Worm (Caenorhabditis elegans) whole organism, L1 larva: Measurements from ENCODE around the gene ztf-17.

Experiments
- C16A3.4 ChIP-seq: fragments of 150-350 bp; optimal IDR thresholded peaks from 2 replicates; lab custom pipeline; 2014; ENCODE audit warnings: missing biosample characterization, missing genetic modification characterization
- Y116A8C.19 ChIP-seq: sonication (generic microtip); optimal IDR thresholded peaks from 2 replicates; lab custom pipeline; 2016; ENCODE audit warnings: missing compliant biosample characterization, missing genetic modification characterization, borderline replicate concordance
- alr-1 ChIP-seq: fragments of 200-800 bp; sonication (Bioruptor generic); optimal IDR thresholded peaks from 2 replicates; lab custom pipeline; 2018; ENCODE audit warnings: borderline replicate concordance, mild to moderate bottlenecking, missing genetic modification characterization, missing compliant biosample characterization
- ceh-8 ChIP-seq: fragments of 200-800 bp; sonication (Bioruptor generic); optimal IDR thresholded peaks from 2 replicates; lab custom pipeline; 2018; ENCODE audit warnings: mild to moderate bottlenecking, missing genetic modification characterization, moderate library complexity, missing compliant biosample characterization
- dpl-1 ChIP-seq, 3 experiments: fragments of 150-350 bp in 2 of 3; sonication (generic microtip) in 1 of 3; optimal IDR thresholded peaks; 2 replicates each; lab custom pipeline; 2014 to 2017; ENCODE audit warnings: missing biosample characterization in 3 of 3, missing genetic modification characterization in 3 of 3, missing genetic modification reagents in 3 of 3
- efl-1 ChIP-seq, 4 experiments: fragments of 150-350 bp; optimal IDR thresholded peaks in 3 of 4; peaks in 1 of 4; 1 replicate in 1 of 4; 2 replicates in 3 of 4; lab custom pipeline; 2014; ENCODE audit warnings: missing biosample characterization in 2 of 4, missing genetic modification characterization in 2 of 4, missing genetic modification reagents in 2 of 4
- egl-13 ChIP-seq: sonication (generic microtip); optimal IDR thresholded peaks from 2 replicates; lab custom pipeline; 2016; ENCODE audit warnings: missing genotype, missing genetic modification reagents, missing genetic modification characterization, missing compliant biosample characterization
- egl-27 ChIP-seq, 2 experiments: fragments of 150-350 bp in 1 of 2; sonication (generic microtip); optimal IDR thresholded peaks; 3 replicates each; lab custom pipeline; 2017 to 2018; ENCODE audit warnings: missing biosample characterization in 2 of 2, missing genetic modification characterization in 2 of 2, missing genetic modification reagents in 2 of 2
- elt-2 ChIP-seq: sonication (generic microtip); optimal IDR thresholded peaks from 2 replicates; lab custom pipeline; 2016; ENCODE audit warnings: missing genetic modification characterization, mild to moderate bottlenecking, inconsistent platforms, missing compliant biosample characterization, missing genetic modification reagents
- fkh-8 ChIP-seq: sonication (generic microtip); optimal IDR thresholded peaks from 2 replicates; lab custom pipeline; 2016; ENCODE audit warnings: mild to moderate bottlenecking, missing genetic modification characterization, missing compliant biosample characterization
- fos-1 ChIP-seq: fragments of 150-350 bp; optimal IDR thresholded peaks from 2 replicates; lab custom pipeline; 2014; ENCODE audit warnings: missing biosample characterization, missing genetic modification characterization
- hlh-4 ChIP-seq: sonication (generic microtip); optimal IDR thresholded peaks from 2 replicates; lab custom pipeline; 2016; ENCODE audit warnings: mild to moderate bottlenecking, missing genetic modification characterization, missing compliant biosample characterization
- hpl-2 ChIP-seq: fragments of 150-350 bp; optimal IDR thresholded peaks from 2 replicates; lab custom pipeline; 2014; ENCODE audit warnings: missing biosample characterization, missing genetic modification reagents, missing genetic modification characterization
- irx-1 ChIP-seq: sonication (generic microtip); optimal IDR thresholded peaks from 2 replicates; lab custom pipeline; 2016; ENCODE audit warnings: missing genetic modification characterization, missing compliant biosample characterization
- lin-13 ChIP-seq: fragments of 150-350 bp; optimal IDR thresholded peaks from 2 replicates; lab custom pipeline; 2014; ENCODE audit warnings: missing biosample characterization, missing genetic modification reagents, missing genetic modification characterization
- lin-14 ChIP-seq: fragments of 200-800 bp; sonication (Bioruptor generic); optimal IDR thresholded peaks from 2 replicates; lab custom pipeline; 2018; ENCODE audit warnings: mild to moderate bottlenecking, missing genetic modification characterization, moderate library complexity, missing compliant biosample characterization
- lin-35 ChIP-seq, 2 experiments: fragments of 150-350 bp; optimal IDR thresholded peaks; 2 replicates each; lab custom pipeline; 2014; ENCODE audit warnings: missing biosample characterization in 2 of 2, missing genetic modification characterization in 2 of 2, missing genetic modification reagents in 2 of 2
- lsy-2 ChIP-seq, 2 experiments: fragments of 150-350 bp; optimal IDR thresholded peaks; 2 replicates each; lab custom pipeline; 2014; ENCODE audit warnings: missing biosample characterization in 2 of 2, missing genetic modification characterization in 2 of 2
- mef-2 ChIP-seq: fragments of 150-350 bp; optimal IDR thresholded peaks from 2 replicates; lab custom pipeline; 2014; ENCODE audit warnings: missing biosample characterization, missing genetic modification characterization
- mep-1 ChIP-seq: fragments of 150-350 bp; optimal IDR thresholded peaks from 2 replicates; lab custom pipeline; 2014; ENCODE audit warnings: missing biosample characterization, missing genetic modification characterization
- nhr-11 ChIP-seq: fragments of 150-350 bp; optimal IDR thresholded peaks from 2 replicates; lab custom pipeline; 2014; ENCODE audit warnings: missing biosample characterization, missing genetic modification characterization
- nhr-12 ChIP-seq: sonication (generic microtip); optimal IDR thresholded peaks from 2 replicates; lab custom pipeline; 2017; ENCODE audit warnings: missing biosample characterization, missing genetic modification characterization
- nhr-19 ChIP-seq: fragments of 200-800 bp; sonication (Bioruptor generic); conservative IDR thresholded peaks from 2 replicates; pipeline ENCODE4 v1.3.6; 2022; ENCODE audit warnings: missing genetic modification characterization, missing compliant biosample characterization
- nhr-20 ChIP-seq: sonication (generic microtip); optimal IDR thresholded peaks from 2 replicates; lab custom pipeline; 2016; ENCODE audit warnings: mild to moderate bottlenecking, missing genetic modification characterization, missing compliant biosample characterization
- nhr-237 ChIP-seq: fragments of 150-350 bp; optimal IDR thresholded peaks from 2 replicates; lab custom pipeline; 2014; ENCODE audit warnings: missing biosample characterization, missing genetic modification characterization
- nhr-47 ChIP-seq: sonication (generic microtip); optimal IDR thresholded peaks from 2 replicates; lab custom pipeline; 2016; ENCODE audit warnings: mild to moderate bottlenecking, missing genetic modification characterization, moderate library complexity, missing compliant biosample characterization
- nhr-71 ChIP-seq: sonication (generic microtip); optimal IDR thresholded peaks from 2 replicates; lab custom pipeline; 2016; ENCODE audit warnings: mild to moderate bottlenecking, missing genetic modification characterization, moderate library complexity, missing compliant biosample characterization
- nhr-76 ChIP-seq: sonication (generic microtip); optimal IDR thresholded peaks from 2 replicates; lab custom pipeline; 2017; ENCODE audit warnings: missing biosample characterization, missing genetic modification characterization
- nhr-90 ChIP-seq: sonication (generic microtip); optimal IDR thresholded peaks from 2 replicates; lab custom pipeline; 2016; ENCODE audit warnings: mild to moderate bottlenecking, missing genetic modification characterization, missing compliant biosample characterization; ENCODE audit not compliant: poor library complexity
- pax-3 ChIP-seq: fragments of 200-800 bp; sonication (Bioruptor generic); optimal IDR thresholded peaks from 2 replicates; lab custom pipeline; 2018; ENCODE audit warnings: mild to moderate bottlenecking, missing genetic modification characterization, moderate library complexity, missing compliant biosample characterization
- pqm-1 ChIP-seq: sonication (generic microtip); optimal IDR thresholded peaks from 3 replicates; lab custom pipeline; 2017; ENCODE audit warnings: missing biosample characterization, missing genetic modification characterization
- rnt-1 ChIP-seq: sonication (generic microtip); optimal IDR thresholded peaks from 2 replicates; lab custom pipeline; 2016; ENCODE audit warnings: mild to moderate bottlenecking, missing genetic modification characterization, moderate library complexity, missing compliant biosample characterization
- snpc-4 ChIP-seq: fragments of 150-350 bp; optimal IDR thresholded peaks from 2 replicates; lab custom pipeline; 2014; ENCODE audit warnings: missing biosample characterization, missing genetic modification characterization
- snu-23 ChIP-seq: sonication (generic microtip); optimal IDR thresholded peaks from 2 replicates; lab custom pipeline; 2016; ENCODE audit warnings: missing genetic modification characterization, missing compliant biosample characterization
- sox-4 ChIP-seq: sonication (generic microtip); optimal IDR thresholded peaks from 2 replicates; lab custom pipeline; 2016; ENCODE audit warnings: missing genetic modification characterization, missing compliant biosample characterization
- sptf-1 ChIP-seq: fragments of 150-350 bp; optimal IDR thresholded peaks from 2 replicates; lab custom pipeline; 2014; ENCODE audit warnings: missing biosample characterization, missing genetic modification characterization
- swsn-7 ChIP-seq: sonication (generic microtip); optimal IDR thresholded peaks from 2 replicates; lab custom pipeline; 2016; ENCODE audit warnings: missing genetic modification characterization, missing compliant biosample characterization
- tbx-2 ChIP-seq: sonication (generic microtip); optimal IDR thresholded peaks from 2 replicates; lab custom pipeline; 2016; ENCODE audit warnings: missing genetic modification characterization, missing compliant biosample characterization
- unc-86 ChIP-seq: sonication (generic microtip); optimal IDR thresholded peaks from 2 replicates; lab custom pipeline; 2016; ENCODE audit warnings: missing genetic modification characterization, missing compliant biosample characterization
- xbp-1 ChIP-seq: sonication (generic microtip); optimal IDR thresholded peaks from 2 replicates; lab custom pipeline; 2016; ENCODE audit warnings: missing genetic modification characterization, missing compliant biosample characterization
- zip-4 ChIP-seq: fragments of 200-800 bp; sonication (Bioruptor generic); optimal IDR thresholded peaks from 2 replicates; lab custom pipeline; 2018; ENCODE audit warnings: mild to moderate bottlenecking, missing genetic modification characterization, moderate library complexity, missing compliant biosample characterization
- ztf-4 ChIP-seq: fragments of 150-350 bp; optimal IDR thresholded peaks from 2 replicates; lab custom pipeline; 2014; ENCODE audit warnings: missing biosample characterization, missing genetic modification characterization

Gene ztf-17

DNA sequence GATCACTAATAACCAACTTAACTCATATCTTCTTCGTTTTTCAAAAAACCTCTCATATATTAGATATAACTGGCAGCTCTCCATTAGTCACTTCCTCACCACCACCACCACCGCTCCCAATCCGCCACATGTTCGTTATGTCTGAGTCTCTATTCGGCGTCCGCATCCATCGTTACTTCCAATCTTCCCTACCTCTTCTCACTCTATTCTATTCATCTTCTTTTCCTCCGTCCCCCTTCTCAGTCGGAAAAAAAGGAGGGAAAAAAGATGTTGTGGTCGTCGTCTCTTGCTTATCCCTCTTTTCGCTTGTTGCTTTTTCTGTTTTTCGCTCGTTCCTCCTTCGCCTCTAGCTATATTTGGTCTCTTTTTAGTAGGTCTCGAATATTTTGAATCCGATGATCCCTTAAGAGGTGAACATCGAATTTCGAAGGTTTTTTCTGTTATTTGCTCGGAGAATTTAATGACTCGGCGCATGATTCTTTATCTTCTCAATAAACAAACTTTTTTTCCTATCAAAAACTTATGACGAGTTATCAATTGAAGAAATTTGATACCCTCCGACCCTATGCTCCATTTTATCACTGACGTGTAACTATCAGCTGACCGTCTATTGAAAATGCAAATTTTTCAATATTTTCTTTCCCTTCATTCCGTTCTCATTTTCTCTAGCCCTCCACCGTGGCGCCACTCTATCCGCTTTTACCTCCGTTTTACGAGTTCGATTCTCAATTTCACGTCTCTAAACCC is 22.1 kb upstream of the ztf-17 start (continued):
- TF ChIP-seq mef-2 (no peak), sptf-1 (no peak), tbx-2 (tag; lab: Kevin White, UChicago) (peak; percentile 39), nhr-90 (no peak), alr-1 (tag; lab: Kevin White, UChicago) (no peak), egl-27 (tag; optimal IDR thresholded peaks at IDR 0.05; lab: Kevin White, UChicago) (no peak), nhr-20 (tag; lab: Kevin White, UChicago) (no peak), sox-4 (tag; lab: Kevin White, UChicago) (no peak), lin-13 (GFP tag; lab: Kevin White, UChicago) (no peak)

DNA sequence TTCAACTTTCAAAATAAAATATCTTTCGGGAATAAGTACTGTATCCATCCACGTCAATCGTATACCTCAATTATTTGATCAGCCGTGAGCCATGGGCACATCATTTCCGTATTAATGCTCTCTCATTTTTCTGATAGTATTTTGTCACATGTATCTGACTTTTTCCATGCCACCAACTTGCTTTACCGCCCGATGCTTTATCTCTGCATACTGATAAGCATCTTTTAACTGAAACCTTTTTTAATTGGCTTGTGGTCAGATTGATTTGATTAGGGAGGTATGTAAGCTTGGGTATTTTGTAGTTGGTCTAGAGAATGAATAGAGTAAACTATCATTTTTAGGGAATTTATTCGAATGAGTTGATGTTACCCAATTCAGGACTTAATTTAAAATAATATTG is 19.4 kb upstream of the ztf-17 start:
- TF ChIP-seq hpl-2 (GFP tag; lab: Kevin White, UChicago) (no peak), egl-13 (tag; lab: Kevin White, UChicago) (no peak), lin-35 (GFP tag; optimal IDR thresholded peaks at IDR 0.05; lab: Kevin White, UChicago) (peak in 1 of 2 experiments; percentile 11), elt-2 (tag; lab: Kevin White, UChicago) (peak; percentile 57), ceh-8 (GFP tag; lab: Kevin White, UChicago) (no peak)

ce11 chrII:7888759-7889158 is 18.8 kb upstream of the ztf-17 start:
- TF ChIP-seq hlh-4 (tag; lab: Kevin White, UChicago) (peak; percentile 2), lsy-2 (tag; optimal IDR thresholded peaks at IDR 0.05; lab: Kevin White, UChicago) (peak; percentile 0 to 28), pqm-1 (tag; lab: Kevin White, UChicago) (no peak), irx-1 (tag; lab: Kevin White, UChicago) (peak; percentile 24), mep-1 (peak; percentile 11), tbx-2 (tag; lab: Kevin White, UChicago) (no peak), snu-23 (GFP tag; lab: Kevin White, UChicago) (peak; percentile 22), lin-13 (GFP tag; lab: Kevin White, UChicago) (peak; percentile 23), nhr-19 (0 out of 2 replicates have a peak, but pooled peaks have one; percentile 3), lin-35 (GFP tag; optimal IDR thresholded peaks at IDR 0.05; lab: Kevin White, UChicago) (peak; percentile 5 to 12), nhr-12 (tag; lab: Kevin White, UChicago) (no peak), nhr-20 (tag; lab: Kevin White, UChicago) (peak; percentile 49), xbp-1 (tag; lab: Kevin White, UChicago) (peak; percentile 8), unc-86 (tag; lab: Kevin White, UChicago) (no peak), nhr-71 (peak; percentile 67), elt-2 (tag; lab: Kevin White, UChicago) (peak; percentile 61), nhr-47 (tag; lab: Kevin White, UChicago) (peak; percentile 52), lin-14 (GFP tag; lab: Kevin White, UChicago) (peak; percentile 44), fkh-8 (tag; lab: Kevin White, UChicago) (peak; percentile 63), ztf-4 (tag; lab: Kevin White, UChicago) (no peak), efl-1 (optimal IDR thresholded peaks at IDR 0.05; lab: Kevin White, UChicago) (peak in 1 of 2 experiments; percentile 17), efl-1 (GFP tag; optimal IDR thresholded peaks at IDR 0.05 in 1 of 2; lab: Kevin White, UChicago) (no peak)

ce11 chrII:7887295-7887694 is 17.3 kb upstream of the ztf-17 start:
- peak; percentile 31 for TF ChIP-seq xbp-1 (tag; lab: Kevin White, UChicago)
- peak in 1 of 3 experiments; percentile 17 for TF ChIP-seq dpl-1 (GFP tag; optimal IDR thresholded peaks at IDR 0.05; lab: Kevin White, UChicago)
- no peak for TF ChIP-seq nhr-76 (tag; lab: Kevin White, UChicago)
- peak; percentile 9 for TF ChIP-seq C16A3.4 (tag; lab: Kevin White, UChicago)
- peak; percentile 70 for TF ChIP-seq nhr-47 (tag; lab: Kevin White, UChicago)
- TF ChIP-seq swsn-7: peak; percentile 37
- TF ChIP-seq fos-1 (tag; lab: Kevin White, UChicago): peak; percentile 67
- peak; percentile 7 to 11 for TF ChIP-seq egl-27 (tag; optimal IDR thresholded peaks at IDR 0.05; lab: Kevin White, UChicago)
- no peak for TF ChIP-seq Y116A8C.19 (tag; lab: Kevin White, UChicago)
- TF ChIP-seq lin-14 (GFP tag; lab: Kevin White, UChicago): peak; percentile 86
- TF ChIP-seq lsy-2 (tag; optimal IDR thresholded peaks at IDR 0.05; lab: Kevin White, UChicago): peak; percentile 43 to 68
- peak; percentile 50 for TF ChIP-seq pax-3 (tag; lab: Kevin White, UChicago)
- TF ChIP-seq snu-23 (GFP tag; lab: Kevin White, UChicago): peak; percentile 56
- TF ChIP-seq zip-4 (GFP tag; lab: Kevin White, UChicago): peak; percentile 57
- peak; percentile 22 for TF ChIP-seq sox-4 (tag; lab: Kevin White, UChicago)
- peak in 1 of 2 experiments; percentile 38 for TF ChIP-seq lin-35 (GFP tag; optimal IDR thresholded peaks at IDR 0.05; lab: Kevin White, UChicago)
- TF ChIP-seq nhr-11 (tag; lab: Kevin White, UChicago): peak; percentile 42
- TF ChIP-seq nhr-20 (tag; lab: Kevin White, UChicago): peak; percentile 54
- peak; percentile 14 to 37 for TF ChIP-seq efl-1 (optimal IDR thresholded peaks at IDR 0.05; lab: Kevin White, UChicago)
- no peak for TF ChIP-seq efl-1 (GFP tag; optimal IDR thresholded peaks at IDR 0.05 in 1 of 2; lab: Kevin White, UChicago)
- TF ChIP-seq snpc-4: peak; percentile 28
- TF ChIP-seq rnt-1: peak; percentile 33
- TF ChIP-seq nhr-237: peak; percentile 25
